Worm (Caenorhabditis elegans) whole organism, young adult: Measurements from ENCODE around the gene F10E9.4.

ENCODE experiments used
- B0019.2 ChIP-seq: fragments of 200-800 bp; sonication (Bioruptor generic); conservative IDR thresholded peaks from 2 replicates; pipeline ENCODE4 v1.3.6; 2022; ENCODE audit warnings: missing genetic modification reagents, missing genetic modification characterization, missing compliant biosample characterization
- B0261.1 ChIP-seq: sonication (generic microtip); optimal IDR thresholded peaks from 2 replicates; lab custom pipeline; 2016; ENCODE audit warnings: mild to moderate bottlenecking, missing genetic modification characterization, moderate library complexity, missing compliant biosample characterization
- C06A6.2 ChIP-seq: fragments of 200-800 bp; sonication (Bioruptor generic); conservative IDR thresholded peaks from 2 replicates; pipeline ENCODE4 v1.3.6; 2022; ENCODE audit warnings: missing genetic modification characterization, missing compliant biosample characterization
- D2030.7 ChIP-seq: fragments of 200-800 bp; sonication (Bioruptor generic); IDR thresholded peaks from 2 replicates; pipeline ENCODE4 v1.3.6; 2022; ENCODE audit warnings: missing genetic modification reagents, missing genetic modification characterization, missing compliant biosample characterization
- F37B4.10 ChIP-seq: fragments of 200-800 bp; sonication (Bioruptor generic); IDR thresholded peaks from 2 replicates; pipeline ENCODE4 v1.3.6; 2022; ENCODE audit warnings: missing genetic modification characterization, missing compliant biosample characterization
- F39B2.1 ChIP-seq: fragments of 200-800 bp; sonication (Bioruptor generic); IDR thresholded peaks from 2 replicates; pipeline ENCODE4 v1.3.6; 2022; ENCODE audit warnings: missing genetic modification reagents, missing genetic modification characterization, missing compliant biosample characterization
- F57C9.4 ChIP-seq: sonication (generic microtip); optimal IDR thresholded peaks from 2 replicates; lab custom pipeline; 2017; ENCODE audit warnings: mild to moderate bottlenecking, missing genetic modification characterization, missing compliant biosample characterization
- K11D2.4 ChIP-seq: fragments of 200-800 bp; sonication (Bioruptor generic); IDR thresholded peaks from 2 replicates; pipeline ENCODE4 v1.3.6; 2022; ENCODE audit warnings: missing genetic modification reagents, missing genetic modification characterization, missing compliant biosample characterization
- T26A5.8 ChIP-seq: sonication (generic microtip); optimal IDR thresholded peaks from 2 replicates; lab custom pipeline; 2016; ENCODE audit warnings: missing genetic modification characterization, missing compliant biosample characterization
- Y53F4B.3 ChIP-seq: fragments of 200-800 bp; sonication (Bioruptor generic); IDR thresholded peaks from 2 replicates; pipeline ENCODE4 v1.3.6; 2022; ENCODE audit warnings: missing genetic modification reagents, missing genetic modification characterization, missing compliant biosample characterization
- Y56A3A.18 ChIP-seq: fragments of 200-800 bp; sonication (Bioruptor generic); IDR thresholded peaks from 2 replicates; pipeline ENCODE4 v1.3.6; 2022; ENCODE audit warnings: missing genetic modification reagents, missing genetic modification characterization, missing compliant biosample characterization
- Y95B8A.8 ChIP-seq: fragments of 200-800 bp; sonication (Bioruptor generic); IDR thresholded peaks from 2 replicates; pipeline ENCODE4 v1.3.6; 2022; ENCODE audit warnings: missing genetic modification reagents, missing genetic modification characterization, missing compliant biosample characterization
- akir-1 ChIP-seq: fragments of 200-800 bp; sonication (Bioruptor generic); optimal IDR thresholded peaks from 2 replicates; lab custom pipeline; 2018; ENCODE audit warnings: mild to moderate bottlenecking, missing genetic modification characterization, moderate library complexity, missing compliant biosample characterization
- aptf-3 ChIP-seq: fragments of 200-800 bp; sonication (Bioruptor generic); IDR thresholded peaks from 2 replicates; pipeline ENCODE4 v1.3.6; 2022; ENCODE audit warnings: missing genetic modification characterization, missing compliant biosample characterization
- atf-7 ChIP-seq: sonication (generic microtip); optimal IDR thresholded peaks from 2 replicates; lab custom pipeline; 2017; ENCODE audit warnings: mild to moderate bottlenecking, missing genetic modification characterization, missing compliant biosample characterization
- athp-1 ChIP-seq: sonication (generic microtip); optimal IDR thresholded peaks from 2 replicates; lab custom pipeline; 2017; ENCODE audit warnings: mild to moderate bottlenecking, missing genetic modification characterization, missing compliant biosample characterization
- attf-6 ChIP-seq: fragments of 200-800 bp; sonication (Bioruptor generic); IDR thresholded peaks from 2 replicates; pipeline ENCODE4 v1.3.6; 2022; ENCODE audit warnings: missing genetic modification reagents, missing genetic modification characterization, missing compliant biosample characterization
- bed-2 ChIP-seq: fragments of 200-800 bp; sonication (Bioruptor generic); IDR thresholded peaks from 2 replicates; pipeline ENCODE4 v1.3.6; 2022; ENCODE audit warnings: missing genetic modification reagents, missing genetic modification characterization, missing compliant biosample characterization
- cebp-1 ChIP-seq, 2 experiments: fragments of 200-800 bp in 1 of 2; sonication (Bioruptor generic) in 1 of 2; sonication (generic microtip) in 1 of 2; IDR thresholded peaks in 1 of 2; optimal IDR thresholded peaks in 1 of 2; 2 replicates each; pipeline versions ENCODE4 v1.3.6 to Lab custom; 2017 to 2022; ENCODE audit warnings: missing compliant biosample characterization in 2 of 2, missing genetic modification characterization in 2 of 2, mild to moderate bottlenecking in 1 of 2, missing genetic modification reagents in 1 of 2, moderate library complexity in 1 of 2
- ceh-27 ChIP-seq: fragments of 200-800 bp; sonication (Bioruptor generic); optimal IDR thresholded peaks from 2 replicates; lab custom pipeline; 2018; ENCODE audit warnings: mild to moderate bottlenecking, missing genetic modification characterization, moderate library complexity, missing compliant biosample characterization
- chd-7 ChIP-seq: sonication (generic microtip); optimal IDR thresholded peaks from 2 replicates; lab custom pipeline; 2016; ENCODE audit warnings: mild to moderate bottlenecking, missing genetic modification characterization, moderate library complexity, missing compliant biosample characterization
- dox-1 ChIP-seq: fragments of 200-800 bp; sonication (Bioruptor generic); IDR thresholded peaks from 2 replicates; pipeline ENCODE4 v1.3.6; 2022; ENCODE audit warnings: missing genetic modification reagents, missing genetic modification characterization, missing compliant biosample characterization
- egl-18 ChIP-seq: fragments of 200-800 bp; sonication (Bioruptor generic); IDR thresholded peaks from 2 replicates; pipeline ENCODE4 v1.3.6; 2022; ENCODE audit warnings: missing genetic modification reagents, missing genetic modification characterization, missing compliant biosample characterization
- egl-44 ChIP-seq: fragments of 200-800 bp; sonication (Bioruptor generic); IDR thresholded peaks from 2 replicates; pipeline ENCODE4 v1.3.6; 2022; ENCODE audit warnings: missing genetic modification reagents, missing genetic modification characterization, missing compliant biosample characterization
- ekl-4 ChIP-seq: fragments of 200-800 bp; sonication (Bioruptor generic); IDR thresholded peaks from 2 replicates; pipeline ENCODE4 v1.3.6; 2022; ENCODE audit warnings: missing genetic modification reagents, missing genetic modification characterization, missing compliant biosample characterization
- hlh-12 ChIP-seq: sonication (generic microtip); optimal IDR thresholded peaks from 2 replicates; lab custom pipeline; 2016; ENCODE audit warnings: missing genetic modification characterization, missing compliant biosample characterization
- hlh-26 ChIP-seq: fragments of 200-800 bp; sonication (Bioruptor generic); conservative IDR thresholded peaks from 2 replicates; pipeline ENCODE4 v1.3.6; 2022; ENCODE audit warnings: missing genetic modification reagents, missing genetic modification characterization, missing compliant biosample characterization
- hrde-1 ChIP-seq: sonication (generic microtip); optimal IDR thresholded peaks from 2 replicates; lab custom pipeline; 2016; ENCODE audit warnings: missing genetic modification characterization, mild to moderate bottlenecking, missing compliant biosample characterization, moderate library complexity, missing genotype, missing genetic modification reagents, borderline replicate concordance
- hsf-1 ChIP-seq: fragments of 200-800 bp; sonication (Bioruptor generic); IDR thresholded peaks from 2 replicates; pipeline ENCODE4 v1.3.6; 2022; ENCODE audit warnings: missing genetic modification reagents, missing genetic modification characterization, missing compliant biosample characterization
- lin-26 ChIP-seq: fragments of 200-800 bp; sonication (Bioruptor generic); IDR thresholded peaks from 2 replicates; pipeline ENCODE4 v1.3.6; 2022; ENCODE audit warnings: missing genetic modification reagents, missing genetic modification characterization, missing compliant biosample characterization
- lin-35 ChIP-seq, 3 experiments: fragments of 150-350 bp in 2 of 3; sonication (generic microtip) in 1 of 3; optimal IDR thresholded peaks; 2 replicates each; lab custom pipeline; 2014 to 2018; ENCODE audit warnings: missing biosample characterization in 3 of 3, missing genetic modification characterization in 3 of 3, missing genetic modification reagents in 3 of 3
- lin-54 ChIP-seq: fragments of 200-800 bp; sonication (Bioruptor generic); optimal IDR thresholded peaks from 2 replicates; lab custom pipeline; 2018; ENCODE audit warnings: mild to moderate bottlenecking, missing genetic modification characterization, missing compliant biosample characterization
- lir-1 ChIP-seq: fragments of 200-800 bp; sonication (Bioruptor generic); conservative IDR thresholded peaks from 2 replicates; pipeline ENCODE4 v1.3.6; 2022; ENCODE audit warnings: missing genetic modification reagents, missing genetic modification characterization, missing compliant biosample characterization
- madf-3 ChIP-seq: fragments of 200-800 bp; sonication (Bioruptor generic); IDR thresholded peaks from 2 replicates; pipeline ENCODE4 v1.3.6; 2022; ENCODE audit warnings: missing genetic modification reagents, missing genetic modification characterization, missing compliant biosample characterization
- madf-8 ChIP-seq: fragments of 200-800 bp; sonication (Bioruptor generic); conservative IDR thresholded peaks from 2 replicates; pipeline ENCODE4 v1.3.6; 2022; ENCODE audit warnings: missing genetic modification reagents, missing genetic modification characterization, missing compliant biosample characterization
- nfya-1 ChIP-seq: sonication (generic microtip); optimal IDR thresholded peaks from 2 replicates; lab custom pipeline; 2017; ENCODE audit warnings: antibody characterized with exemption, missing compliant biosample characterization, missing genetic modification characterization, borderline replicate concordance; ENCODE audit not compliant: insufficient read depth
- nhr-27 ChIP-seq: fragments of 200-800 bp; sonication (Bioruptor generic); optimal IDR thresholded peaks from 2 replicates; lab custom pipeline; 2018; ENCODE audit warnings: mild to moderate bottlenecking, missing genetic modification characterization, moderate library complexity, missing compliant biosample characterization
- nhr-90 ChIP-seq: sonication (generic microtip); optimal IDR thresholded peaks from 2 replicates; lab custom pipeline; 2016; ENCODE audit warnings: missing genotype, mild to moderate bottlenecking, missing genetic modification characterization, missing compliant biosample characterization
- pha-4 ChIP-seq: fragments of 150-350 bp; sonication (generic microtip); optimal IDR thresholded peaks from 2 replicates; lab custom pipeline; 2014; ENCODE audit warnings: missing biosample characterization, missing genetic modification reagents, missing genetic modification characterization
- rcor-1 ChIP-seq: fragments of 200-800 bp; sonication (Bioruptor generic); IDR thresholded peaks from 2 replicates; pipeline ENCODE4 v1.3.6; 2022; ENCODE audit warnings: missing genetic modification reagents, missing genetic modification characterization, missing compliant biosample characterization
- repo-1 ChIP-seq: sonication (generic microtip); optimal IDR thresholded peaks from 2 replicates; lab custom pipeline; 2017; ENCODE audit warnings: mild to moderate bottlenecking, missing genetic modification characterization, missing compliant biosample characterization
- sea-2 ChIP-seq: fragments of 200-800 bp; sonication (Bioruptor generic); IDR thresholded peaks from 2 replicates; pipeline ENCODE4 v1.3.6; 2022; ENCODE audit warnings: missing genetic modification characterization, missing compliant biosample characterization
- snpc-1.1 ChIP-seq: sonication (generic microtip); optimal IDR thresholded peaks from 2 replicates; lab custom pipeline; 2017; ENCODE audit warnings: missing genetic modification characterization, mild to moderate bottlenecking, missing compliant biosample characterization, antibody characterized with exemption, moderate library complexity, missing genotype, missing genetic modification reagents; ENCODE audit not compliant: insufficient read depth
- snpc-1.3 ChIP-seq: sonication (generic microtip); optimal IDR thresholded peaks from 2 replicates; lab custom pipeline; 2017; ENCODE audit warnings: missing genetic modification characterization, mild to moderate bottlenecking, missing compliant biosample characterization, antibody characterized with exemption, moderate library complexity, missing genotype, missing genetic modification reagents; ENCODE audit not compliant: insufficient read depth
- tbp1 ChIP-seq: fragments of 200-800 bp; sonication (Bioruptor generic); optimal IDR thresholded peaks from 2 replicates; lab custom pipeline; 2018; ENCODE audit warnings: mild to moderate bottlenecking, missing genetic modification characterization, missing compliant biosample characterization
- ztf-18 ChIP-seq: sonication (generic microtip); optimal IDR thresholded peaks from 2 replicates; lab custom pipeline; 2016; ENCODE audit warnings: missing genotype, mild to moderate bottlenecking, missing genetic modification characterization, missing compliant biosample characterization
- ztf-26 ChIP-seq: sonication (generic microtip); optimal IDR thresholded peaks from 2 replicates; lab custom pipeline; 2017; ENCODE audit warnings: missing genetic modification characterization, missing compliant biosample characterization
- ztf-6 ChIP-seq: fragments of 200-800 bp; sonication (Bioruptor generic); IDR thresholded peaks from 2 replicates; pipeline ENCODE4 v1.3.6; 2022; ENCODE audit warnings: missing genetic modification reagents, missing genetic modification characterization, missing compliant biosample characterization

Gene F10E9.4

ce11 chrIII:8319100-8319499 lies 10.8 kb downstream of the F10E9.4 start, which contains the start of gene F10E9.11 (continued):
- TF ChIP-seq hlh-26 (GFP tag; lab: Robert Waterston, UW) (no peak), nhr-90 (tag; lab: Kevin White, UChicago) (no peak), F39B2.1 (GFP tag; lab: Robert Waterston, UW) (no peak), athp-1 (peak; percentile 76), tbp1 (GFP tag; lab: Kevin White, UChicago) (peak; percentile 57), snpc-1.3 (tag; lab: Kevin White, UChicago) (peak; percentile 43), lin-35 (GFP tag; optimal IDR thresholded peaks at IDR 0.05; lab: Kevin White, UChicago) (peak; percentile 11 to 68 (median 28)), sea-2 (no peak), hlh-12 (tag; lab: Kevin White, UChicago) (no peak), egl-18 (GFP tag; lab: Robert Waterston, UW) (no peak), hrde-1 (tag; lab: Kevin White, UChicago) (no peak), akir-1 (GFP tag; lab: Kevin White, UChicago) (peak; percentile 75), snpc-1.1 (tag; lab: Kevin White, UChicago) (peak; percentile 45), repo-1 (no peak), attf-6 (no peak), Y56A3A.18 (GFP tag; lab: Robert Waterston, UW) (no peak), hsf-1 (GFP tag; lab: Robert Waterston, UW) (0 out of 2 replicates have a peak, but pooled peaks have one; percentile 5), ekl-4 (peak; percentile 62), Y53F4B.3 (GFP tag; lab: Robert Waterston, UW) (no peak), nfya-1 (no peak), chd-7 (tag; lab: Kevin White, UChicago) (peak; percentile 36), egl-44 (no peak), dox-1 (GFP tag; lab: Robert Waterston, UW) (peak; percentile 92), lin-26 (GFP tag; lab: Robert Waterston, UW) (no peak), F37B4.10 (GFP tag; lab: Robert Waterston, UW) (no peak), bed-2 (GFP tag; lab: Robert Waterston, UW) (peak; percentile 83; the same call in 1 of the 2 replicates), B0019.2 (GFP tag; lab: Robert Waterston, UW) (peak; percentile 74), K11D2.4 (GFP tag; lab: Robert Waterston, UW) (peak; percentile 58; the same call in 1 of the 2 replicates), F57C9.4 (tag; lab: Kevin White, UChicago) (no peak), madf-8 (GFP tag; lab: Robert Waterston, UW) (peak; percentile 69), C06A6.2 (GFP tag; lab: Robert Waterston, UW) (no peak), atf-7 (no peak), ztf-18 (tag; lab: Kevin White, UChicago) (peak; percentile 39), ztf-26 (no peak), ztf-6 (GFP tag; lab: Robert Waterston, UW) (peak; percentile 72; the same call in 1 of the 2 replicates), Y95B8A.8 (peak; percentile 58; the same call in 1 of the 2 replicates), cebp-1 (GFP tag; IDR thresholded peaks at IDR 0.05; lab: Robert Waterston, UW) (0 out of 2 replicates have a peak, but pooled peaks have one; percentile 25), cebp-1 (tag; optimal IDR thresholded peaks at IDR 0.05; lab: Kevin White, UChicago) (no peak), pha-4 (peak; percentile 5), lin-54 (GFP tag; lab: Kevin White, UChicago) (peak; percentile 94), aptf-3 (GFP tag; lab: Robert Waterston, UW) (no peak), rcor-1 (GFP tag; lab: Robert Waterston, UW) (peak; percentile 82), madf-3 (GFP tag; lab: Robert Waterston, UW) (peak; percentile 85; the same call in 1 of the 2 replicates), T26A5.8 (no peak), lir-1 (GFP tag; lab: Robert Waterston, UW) (peak; percentile 82), B0261.1 (no peak), ceh-27 (GFP tag; lab: Kevin White, UChicago) (peak; percentile 95), nhr-27 (tag; lab: Kevin White, UChicago) (no peak), D2030.7 (GFP tag; lab: Robert Waterston, UW) (peak; percentile 70)
